Worm (Caenorhabditis elegans) whole organism, L4 larva: ENCODE measurements around the gene oac-2.
A peak's percentile ranks its signal among the peaks of the same experiment; 100 is the strongest.
"Not testable (repeated sequence)": the region's sequence is repeated elsewhere in the genome, so short reads cannot be mapped to it uniquely, and the experiment has no call there.

Experiments used
- F49E8.2 ChIP-seq: sonication (generic microtip); optimal IDR thresholded peaks from 2 replicates; lab custom pipeline; 2016; ENCODE audit warnings: missing compliant biosample characterization, mild to moderate bottlenecking, missing genetic modification characterization, borderline replicate concordance
- R02D3.7 ChIP-seq: fragments of 150-350 bp; sonication (generic microtip); optimal IDR thresholded peaks from 3 replicates; lab custom pipeline; 2014; ENCODE audit warnings: missing biosample characterization, missing genetic modification characterization
- T20F7.1 ChIP-seq: fragments of 200-800 bp; sonication (Bioruptor generic); optimal IDR thresholded peaks from 2 replicates; lab custom pipeline; 2018; ENCODE audit warnings: mild to moderate bottlenecking, missing genetic modification characterization, missing compliant biosample characterization
- Y48G9A.11 ChIP-seq: fragments of 200-800 bp; sonication (Bioruptor generic); IDR thresholded peaks from 2 replicates; pipeline ENCODE4 v1.3.6; 2022; ENCODE audit warnings: missing genetic modification reagents, missing genetic modification characterization, missing compliant biosample characterization
- ZK337.2 ChIP-seq: fragments of 200-800 bp; sonication (Bioruptor generic); IDR thresholded peaks from 2 replicates; pipeline ENCODE4 v1.3.6; 2022; ENCODE audit warnings: missing genetic modification reagents, missing genetic modification characterization, missing compliant biosample characterization
- aha-1 ChIP-seq: fragments of 150-350 bp; peaks from one replicate; lab custom pipeline; 2014; ENCODE audit warnings: missing biosample characterization, missing genetic modification characterization
- ceh-28 ChIP-seq: fragments of 150-350 bp; optimal IDR thresholded peaks from 2 replicates; lab custom pipeline; 2014; ENCODE audit warnings: missing biosample characterization, missing genetic modification reagents, missing genetic modification characterization
- ceh-44 ChIP-seq: fragments of 200-800 bp; sonication (Bioruptor generic); IDR thresholded peaks from 2 replicates; pipeline ENCODE4 v1.3.6; 2022; ENCODE audit warnings: missing genetic modification reagents, missing genetic modification characterization, missing compliant biosample characterization
- cey-2 ChIP-seq: sonication (generic microtip); optimal IDR thresholded peaks from 3 replicates; lab custom pipeline; 2017; ENCODE audit warnings: missing genetic modification characterization, mild to moderate bottlenecking, missing compliant biosample characterization, antibody characterized with exemption, borderline replicate concordance; ENCODE audit not compliant: insufficient read depth
- daf-12 ChIP-seq: fragments of 150-350 bp; optimal IDR thresholded peaks from 2 replicates; lab custom pipeline; 2014; ENCODE audit warnings: missing biosample characterization, missing genetic modification reagents, missing genetic modification characterization
- daf-16 ChIP-seq, 3 experiments: sonication (generic microtip); optimal IDR thresholded peaks; 2 replicates each; lab custom pipeline; 2016 to 2017; ENCODE audit warnings: missing genetic modification characterization in 3 of 3, missing genetic modification reagents in 3 of 3, mild to moderate bottlenecking in 2 of 3, missing compliant biosample characterization in 2 of 3, missing biosample characterization in 1 of 3, moderate library complexity in 1 of 3
- daf-8 ChIP-seq: fragments of 200-800 bp; sonication (Bioruptor generic); IDR thresholded peaks from 2 replicates; pipeline ENCODE4 v1.3.6; 2022; ENCODE audit warnings: missing genetic modification characterization, missing compliant biosample characterization
- dmd-6 ChIP-seq: fragments of 200-800 bp; sonication (Bioruptor generic); IDR thresholded peaks from 2 replicates; pipeline ENCODE4 v1.3.6; 2022; ENCODE audit warnings: missing genetic modification reagents, missing genetic modification characterization, missing compliant biosample characterization
- dve-1 ChIP-seq: sonication (generic microtip); optimal IDR thresholded peaks from 2 replicates; lab custom pipeline; 2017; ENCODE audit warnings: antibody characterized with exemption, mild to moderate bottlenecking, missing genetic modification characterization, missing compliant biosample characterization; ENCODE audit not compliant: insufficient read depth
- gei-8 ChIP-seq: fragments of 200-800 bp; sonication (Bioruptor generic); optimal IDR thresholded peaks from 2 replicates; lab custom pipeline; 2018; ENCODE audit warnings: mild to moderate bottlenecking, missing genetic modification characterization, missing compliant biosample characterization
- hlh-11 ChIP-seq: fragments of 200-800 bp; sonication (Bioruptor generic); optimal IDR thresholded peaks from 2 replicates; lab custom pipeline; 2018; ENCODE audit warnings: mild to moderate bottlenecking, missing genetic modification characterization, missing compliant biosample characterization
- hmg-1.1 ChIP-seq: fragments of 200-800 bp; sonication (Bioruptor generic); IDR thresholded peaks from 2 replicates; pipeline ENCODE4 v1.3.6; 2022; ENCODE audit warnings: missing genetic modification reagents, missing genetic modification characterization, missing compliant biosample characterization
- lin-1 ChIP-seq: fragments of 200-800 bp; sonication (Bioruptor generic); IDR thresholded peaks from 2 replicates; pipeline ENCODE4 v1.3.6; 2022; ENCODE audit warnings: missing genetic modification reagents, missing genetic modification characterization, missing compliant biosample characterization
- lin-13 ChIP-seq: fragments of 150-350 bp; optimal IDR thresholded peaks from 2 replicates; lab custom pipeline; 2014; ENCODE audit warnings: missing biosample characterization, missing genetic modification reagents, missing genetic modification characterization
- lin-15B ChIP-seq: fragments of 150-350 bp; sonication (generic microtip); optimal IDR thresholded peaks from 3 replicates; lab custom pipeline; 2014; ENCODE audit warnings: missing biosample characterization, missing genetic modification characterization
- lin-29 ChIP-seq: fragments of 200-800 bp; sonication (Bioruptor generic); IDR thresholded peaks from 2 replicates; pipeline ENCODE4 v1.3.6; 2022; ENCODE audit warnings: missing genetic modification reagents, missing genetic modification characterization, missing compliant biosample characterization
- lin-38 ChIP-seq: fragments of 200-800 bp; sonication (Bioruptor generic); IDR thresholded peaks from 2 replicates; pipeline ENCODE4 v1.3.6; 2022; ENCODE audit warnings: missing genetic modification reagents, missing genetic modification characterization, missing compliant biosample characterization
- lin-39 ChIP-seq: fragments of 150-350 bp; optimal IDR thresholded peaks from 2 replicates; lab custom pipeline; 2014; ENCODE audit warnings: missing biosample characterization, missing genetic modification reagents, missing genetic modification characterization
- mdl-1 ChIP-seq, 2 experiments: fragments of 150-350 bp in 1 of 2; sonication (generic microtip) in 1 of 2; optimal IDR thresholded peaks; 2 replicates each; lab custom pipeline; 2014 to 2017; ENCODE audit warnings: missing biosample characterization in 2 of 2, missing genetic modification characterization in 2 of 2
- mep-1 ChIP-seq: fragments of 150-350 bp; sonication (generic microtip); optimal IDR thresholded peaks from 3 replicates; lab custom pipeline; 2014; ENCODE audit warnings: missing biosample characterization, missing genetic modification characterization
- mxl-2 ChIP-seq: fragments of 200-800 bp; sonication (Bioruptor generic); conservative IDR thresholded peaks from 2 replicates; pipeline ENCODE4 v1.3.6; 2022; ENCODE audit warnings: missing genetic modification reagents, missing genetic modification characterization, missing compliant biosample characterization
- mxl-3 ChIP-seq: fragments of 200-800 bp; sonication (Bioruptor generic); optimal IDR thresholded peaks from 2 replicates; lab custom pipeline; 2018; ENCODE audit warnings: mild to moderate bottlenecking, missing genetic modification characterization, missing compliant biosample characterization
- nhr-10 ChIP-seq: fragments of 150-350 bp; optimal IDR thresholded peaks from 2 replicates; lab custom pipeline; 2014; ENCODE audit warnings: missing biosample characterization, missing genetic modification characterization
- nhr-28 ChIP-seq: fragments of 150-350 bp; optimal IDR thresholded peaks from 2 replicates; lab custom pipeline; 2014; ENCODE audit warnings: missing biosample characterization, missing genetic modification characterization
- nhr-42 ChIP-seq: fragments of 200-800 bp; sonication (Bioruptor generic); IDR thresholded peaks from 2 replicates; pipeline ENCODE4 v1.3.6; 2022; ENCODE audit warnings: missing genetic modification characterization, missing compliant biosample characterization
- nhr-48 ChIP-seq: sonication (generic microtip); optimal IDR thresholded peaks from 2 replicates; lab custom pipeline; 2016; ENCODE audit warnings: mild to moderate bottlenecking, missing genetic modification characterization, missing compliant biosample characterization
- nhr-6 ChIP-seq: fragments of 150-350 bp; optimal IDR thresholded peaks from 2 replicates; lab custom pipeline; 2014; ENCODE audit warnings: missing biosample characterization, missing genetic modification characterization
- nhr-76 ChIP-seq: fragments of 150-350 bp; optimal IDR thresholded peaks from 2 replicates; lab custom pipeline; 2014; ENCODE audit warnings: missing biosample characterization, missing genetic modification characterization
- nhr-77 ChIP-seq: fragments of 150-350 bp; optimal IDR thresholded peaks from 2 replicates; lab custom pipeline; 2014; ENCODE audit warnings: missing biosample characterization, missing genetic modification characterization
- pha-4 ChIP-seq, 2 experiments: fragments of 150-350 bp in 1 of 2; fragments of 200-800 bp in 1 of 2; sonication (Bioruptor generic) in 1 of 2; IDR thresholded peaks in 1 of 2; optimal IDR thresholded peaks in 1 of 2; 2 replicates each; pipeline versions ENCODE4 v1.3.6 to Lab custom; 2014 to 2022; ENCODE audit warnings: missing genetic modification characterization in 2 of 2, missing genetic modification reagents in 2 of 2, missing biosample characterization in 1 of 2, missing compliant biosample characterization in 1 of 2
- php-3 ChIP-seq: fragments of 200-800 bp; sonication (Bioruptor generic); IDR thresholded peaks from 2 replicates; pipeline ENCODE4 v1.3.6; 2022; ENCODE audit warnings: missing genetic modification reagents, missing genetic modification characterization, missing compliant biosample characterization
- pqm-1 ChIP-seq: sonication (generic microtip); optimal IDR thresholded peaks from 2 replicates; lab custom pipeline; 2017; ENCODE audit warnings: missing biosample characterization, missing genetic modification characterization
- spr-3 ChIP-seq: fragments of 200-800 bp; sonication (Bioruptor generic); optimal IDR thresholded peaks from 2 replicates; lab custom pipeline; 2018; ENCODE audit warnings: mild to moderate bottlenecking, missing genetic modification characterization, missing compliant biosample characterization
- tag-97 ChIP-seq: fragments of 200-800 bp; sonication (Bioruptor generic); IDR thresholded peaks from 2 replicates; pipeline ENCODE4 v1.3.6; 2022; ENCODE audit warnings: missing genetic modification characterization, missing compliant biosample characterization
- tra-1 ChIP-seq: fragments of 200-800 bp; sonication (Bioruptor generic); IDR thresholded peaks from 2 replicates; pipeline ENCODE4 v1.3.6; 2022; ENCODE audit warnings: missing genetic modification reagents, missing genetic modification characterization, missing compliant biosample characterization
- unc-62 ChIP-seq, 3 experiments: fragments of 150-350 bp in 1 of 3; sonication (generic microtip); optimal IDR thresholded peaks in 2 of 3; peaks in 1 of 3; 1 replicate in 1 of 3; 2 replicates in 2 of 3; lab custom pipeline; 2014 to 2017; ENCODE audit warnings: missing biosample characterization in 3 of 3, missing genetic modification characterization in 3 of 3, missing genetic modification reagents in 3 of 3, missing genotype in 1 of 3
- zfp-2 ChIP-seq: sonication (generic microtip); optimal IDR thresholded peaks from 2 replicates; lab custom pipeline; 2016; ENCODE audit warnings: mild to moderate bottlenecking, missing genetic modification characterization, missing compliant biosample characterization
- ztf-7 ChIP-seq: fragments of 150-350 bp; optimal IDR thresholded peaks from 2 replicates; lab custom pipeline; 2014; ENCODE audit warnings: missing biosample characterization, missing genetic modification characterization

Gene oac-2

DNA sequence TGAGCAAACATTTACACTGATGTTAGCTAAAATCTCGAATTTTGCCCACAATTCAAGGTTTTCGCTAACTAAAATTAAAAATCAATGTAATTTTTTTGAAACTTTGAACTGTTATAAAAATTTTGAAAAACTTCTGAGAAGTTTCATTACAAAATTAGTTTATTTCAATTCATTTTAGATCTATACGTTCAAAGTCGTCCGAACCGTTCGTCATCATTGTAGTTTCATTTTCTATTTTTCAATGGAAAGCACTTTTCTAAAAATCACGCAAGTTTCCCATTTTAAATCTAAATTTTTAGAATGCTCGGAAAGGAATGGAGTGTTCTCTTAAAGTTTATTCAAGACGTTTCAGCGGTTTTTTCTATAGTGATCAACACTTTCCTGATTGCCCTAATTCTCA lies 35.0 kb upstream of the oac-2 start, which contains the start of gene str-228:
Gene str-228, plus strand, starts transcription at position 301 of the 400 bp plus-strand sequence.
- TF ChIP-seq aha-1 (tag; lab: Kevin White, UChicago), result peak; percentile 42
- no peak for TF ChIP-seq T20F7.1 (GFP tag; lab: Kevin White, UChicago)
- no peak for TF ChIP-seq nhr-6
- no peak for TF ChIP-seq ZK337.2 (GFP tag; lab: Robert Waterston, UW)
- no peak for TF ChIP-seq mxl-3 (GFP tag; lab: Kevin White, UChicago)
- no peak for TF ChIP-seq dve-1 (tag; lab: Kevin White, UChicago)
- TF ChIP-seq ztf-7, result no peak

DNA sequence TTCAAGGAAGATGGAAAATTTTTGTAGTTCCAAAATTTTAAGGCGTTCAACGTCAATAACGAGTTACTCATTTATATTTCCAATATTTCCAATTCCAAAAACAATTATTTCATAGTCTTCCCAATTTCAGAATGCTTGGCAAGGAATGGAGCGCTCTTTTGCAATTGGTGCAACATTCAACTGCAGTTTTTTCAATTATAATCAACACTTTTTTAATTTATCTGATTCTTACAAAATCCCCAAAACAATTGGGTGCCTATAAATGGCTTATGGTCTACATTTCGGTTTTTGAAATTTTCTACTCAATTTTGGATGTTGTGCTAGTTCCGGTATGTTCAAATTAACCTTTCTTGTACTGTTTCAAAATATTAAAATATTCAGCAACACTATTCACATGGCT lies 32.8 kb upstream of the oac-2 start, which contains the start of gene str-225:
Gene str-225, plus strand, starts transcription at position 132 of the 400 bp plus-strand sequence.
- TF ChIP-seq gei-8 (GFP tag; lab: Kevin White, UChicago) (no peak), unc-62 (GFP tag; optimal IDR thresholded peaks at IDR 0.05 in 1 of 2; lab: Kevin White, UChicago) (peak in 1 of 2 experiments; percentile 93), unc-62 (tag; optimal IDR thresholded peaks at IDR 0.05; lab: Kevin White, UChicago) (no peak)

DNA sequence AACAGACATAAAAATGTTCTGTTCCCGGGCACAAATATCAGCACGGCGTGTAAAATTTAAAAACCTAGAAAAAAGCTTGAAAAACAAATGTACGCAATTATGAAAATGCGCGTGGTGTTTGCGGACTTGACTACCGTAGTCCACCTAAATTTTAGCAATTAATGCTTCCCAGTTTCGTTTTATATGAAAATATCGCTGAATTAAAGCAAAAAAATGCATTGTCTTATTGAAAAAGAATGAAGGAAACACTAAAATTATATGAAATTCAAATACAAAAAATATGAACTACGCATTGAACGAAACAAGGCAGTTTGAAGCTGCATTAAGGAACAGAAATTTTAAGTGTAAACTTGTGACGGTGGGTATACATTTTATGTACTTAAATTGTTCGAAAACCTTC lies 31.3 kb upstream of the oac-2 start, which contains the start of gene ugt-64:
Gene ugt-64, minus strand, starts transcription at position 101 of the 400 bp plus-strand sequence.
- TF ChIP-seq nhr-10 (tag; lab: Kevin White, UChicago); ceh-44 (GFP tag; lab: Robert Waterston, UW); R02D3.7 (tag; lab: Kevin White, UChicago): not testable (repeated sequence)

DNA sequence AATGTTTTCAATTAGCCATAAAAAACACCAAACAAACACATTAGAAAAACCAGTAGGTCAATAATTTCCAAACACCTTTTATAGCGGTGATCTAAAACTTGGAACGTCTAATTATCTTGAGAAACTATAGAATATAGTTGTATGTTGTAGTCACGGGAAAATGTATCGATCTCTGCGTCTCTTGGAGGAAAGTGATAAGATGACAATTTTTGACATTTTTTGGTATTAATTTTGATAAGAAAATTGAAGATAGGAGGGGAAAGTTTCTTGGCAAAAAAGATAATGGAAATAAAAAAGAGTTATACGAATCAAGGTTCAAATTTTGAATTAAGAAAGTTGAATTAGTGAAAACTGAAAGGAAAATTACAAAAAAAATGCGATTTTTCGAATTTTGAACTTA lies 30.8 kb upstream of the oac-2 start:
- TF ChIP-seq F49E8.2 (tag; lab: Kevin White, UChicago) (no peak), pha-4 (GFP tag; IDR thresholded peaks at IDR 0.05; lab: Robert Waterston, UW) (no peak), pha-4 (tag; optimal IDR thresholded peaks at IDR 0.05; lab: Kevin White, UChicago) (no peak), aha-1 (tag; lab: Kevin White, UChicago) (no peak), lin-39 (tag; lab: Kevin White, UChicago) (no peak), daf-16 (GFP tag; optimal IDR thresholded peaks at IDR 0.05; lab: Kevin White, UChicago) (peak in 1 of 2 experiments; percentile 47), daf-16 (tag; optimal IDR thresholded peaks at IDR 0.05; lab: Kevin White, UChicago) (peak; percentile 82), mxl-2 (GFP tag; lab: Robert Waterston, UW) (no peak), nhr-48 (tag; lab: Kevin White, UChicago) (peak; percentile 63), nhr-76 (no peak), mep-1 (tag; lab: Kevin White, UChicago) (no peak), hlh-11 (tag; lab: Kevin White, UChicago) (peak; percentile 77), hmg-1.1 (GFP tag; lab: Robert Waterston, UW) (no peak), nhr-77 (tag; lab: Kevin White, UChicago) (peak; percentile 78), tra-1 (GFP tag; lab: Robert Waterston, UW) (peak; percentile 60; the same call in 1 of the 2 replicates), daf-8 (GFP tag; lab: Robert Waterston, UW) (no peak), nhr-42 (GFP tag; lab: Robert Waterston, UW) (no peak), lin-13 (GFP tag; lab: Kevin White, UChicago) (no peak), lin-38 (no peak), T20F7.1 (GFP tag; lab: Kevin White, UChicago) (peak; percentile 72), cey-2 (tag; lab: Kevin White, UChicago) (no peak), nhr-28 (tag; lab: Kevin White, UChicago) (peak; percentile 100), Y48G9A.11 (GFP tag; lab: Robert Waterston, UW) (no peak), spr-3 (GFP tag; lab: Kevin White, UChicago) (no peak), daf-12 (tag; lab: Kevin White, UChicago) (no peak), mdl-1 (tag; optimal IDR thresholded peaks at IDR 0.05; lab: Kevin White, UChicago) (peak in 1 of 2 experiments; percentile 44), zfp-2 (tag; lab: Kevin White, UChicago) (no peak), php-3 (GFP tag; lab: Robert Waterston, UW) (peak; percentile 79; the same call in 1 of the 2 replicates), pqm-1 (tag; lab: Kevin White, UChicago) (peak; percentile 78), lin-15B (no peak), dmd-6 (GFP tag; lab: Robert Waterston, UW) (peak; percentile 98), ceh-28 (tag; lab: Kevin White, UChicago) (no peak), tag-97 (GFP tag; lab: Robert Waterston, UW) (no peak), gei-8 (GFP tag; lab: Kevin White, UChicago) (no peak), lin-29 (no peak), lin-1 (GFP tag; lab: Robert Waterston, UW) (peak; percentile 55; the same call in 1 of the 2 replicates), dve-1 (tag; lab: Kevin White, UChicago) (peak; percentile 89)
